Fruit fly (Drosophila melanogaster): Measurements from ENCODE around the gene CG13310.

DNA sequence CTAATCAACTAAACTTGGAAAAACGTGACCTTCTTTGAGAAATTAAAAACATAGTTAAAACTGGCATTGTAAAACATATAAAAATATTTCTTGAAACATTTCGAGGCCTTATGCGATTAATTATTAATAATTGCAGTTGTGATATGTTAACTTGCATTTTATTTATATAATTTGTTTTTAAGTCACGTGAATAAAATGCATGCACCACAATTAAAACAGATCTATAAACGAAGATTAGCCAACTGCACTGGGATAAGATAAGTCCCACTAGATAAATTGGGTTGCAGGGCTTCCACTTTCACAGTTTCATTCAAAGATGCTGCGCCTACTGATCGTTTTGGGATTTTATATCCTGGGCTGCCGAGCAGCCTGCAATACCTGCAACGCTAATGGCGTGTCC is 9.8 kb upstream of the CG13310 start, which contains the start of gene CG13309:
- no peak for TF ChIP-seq CG11696 (GFP tag; IDR thresholded peaks at IDR 0.05)
- no peak for TF ChIP-seq pum (GFP tag; optimal IDR thresholded peaks at IDR 0.05)
- no peak for TF ChIP-seq knrl (GFP tag; IDR thresholded peaks at IDR 0.05; ENCODE audit: partially characterized antibody)

All from whole organism, embryonic.